Fruit fly (Drosophila melanogaster): Measurements from ENCODE around the gene Obp69a.
A peak's percentile ranks its signal among the peaks of the same experiment; 100 is the strongest.

Gene Obp69a

DNA sequence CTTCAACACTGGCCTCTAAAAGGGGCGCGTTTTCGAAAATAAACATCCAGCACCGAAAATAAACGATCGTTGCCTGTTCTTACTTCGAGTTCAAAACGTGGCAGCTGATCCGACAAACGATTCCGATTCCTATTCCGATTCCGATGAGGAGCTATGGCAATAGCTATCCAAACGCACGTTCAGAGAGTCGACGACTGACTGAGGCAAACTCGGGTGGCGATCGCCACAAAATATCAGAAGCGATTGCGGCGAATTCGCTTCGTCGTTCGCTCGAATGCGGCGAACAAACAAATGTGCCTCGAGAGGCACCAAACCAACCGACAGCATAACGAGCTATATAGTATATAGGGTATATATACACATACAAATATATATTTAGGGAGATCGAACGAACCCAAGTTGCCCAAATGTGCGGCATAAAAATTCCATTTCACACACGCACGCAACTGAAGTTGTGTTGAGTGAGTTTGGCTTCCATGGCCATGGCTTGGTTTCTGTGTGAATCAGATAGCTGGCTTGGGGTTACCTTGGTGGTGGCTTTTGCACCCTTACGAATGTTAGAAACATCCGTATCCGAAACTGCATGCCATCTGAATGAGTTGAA is 4.6 kb upstream of the Obp69a start, which contains the start of gene Ncc69 (continued):
- TF ChIP-seq sug (tag; optimal IDR thresholded peaks at IDR 0.05), result peak; percentile 36
- TF ChIP-seq CG2120 (GFP tag; optimal IDR thresholded peaks at IDR 0.05), result no peak
- TF ChIP-seq Ets97D (GFP tag; optimal IDR thresholded peaks at IDR 0.05), result no peak
- peak; percentile 6 for TF ChIP-seq BtbVII (GFP tag; optimal IDR thresholded peaks at IDR 0.05)
- no peak for TF ChIP-seq fd64A (GFP tag; optimal IDR thresholded peaks at IDR 0.05)
- TF ChIP-seq CG6854 (GFP tag; optimal IDR thresholded peaks at IDR 0.05), result peak; percentile 16
- TF ChIP-seq unc-4 (GFP tag; IDR thresholded peaks at IDR 0.05; ENCODE audit: partially characterized antibody), result 0 out of 2 replicates have a peak, but pooled peaks have one; percentile 22
- TF ChIP-seq Sry-δ (GFP tag; optimal IDR thresholded peaks at IDR 0.05), result no peak
- TF ChIP-seq Med (GFP tag), result peak; percentile 83
- peak in 1 of 2 experiments; percentile 12 for TF ChIP-seq insv (GFP tag; optimal IDR thresholded peaks at IDR 0.05)
- peak; percentile 64 for TF ChIP-seq CG42726 (GFP tag; IDR thresholded peaks at IDR 0.05; ENCODE audit: partially characterized antibody)
- peak; percentile 37 for TF ChIP-seq kah (GFP tag; optimal IDR thresholded peaks at IDR 0.05)
- no peak for TF ChIP-seq gt (GFP tag; IDR thresholded peaks at IDR 0.05)
- TF ChIP-seq NK7.1 (GFP tag; optimal IDR thresholded peaks at IDR 0.05), result no peak
- TF ChIP-seq Blimp-1 (GFP tag; optimal IDR thresholded peaks at IDR 0.05), result no peak
- 0 out of 3 replicates have a peak, but pooled peaks have one; percentile 44 for TF ChIP-seq CG7963 (GFP tag; IDR thresholded peaks at IDR 0.05; ENCODE audit: partially characterized antibody)
- peak; percentile 54 for TF ChIP-seq CG10543 (GFP tag; optimal IDR thresholded peaks at IDR 0.05)
- TF ChIP-seq trem (tag; optimal IDR thresholded peaks at IDR 0.05), result no peak
- TF ChIP-seq CG3995 (GFP tag; optimal IDR thresholded peaks at IDR 0.05), result no peak
- TF ChIP-seq CG4360 (GFP tag; IDR thresholded peaks at IDR 0.05), result peak; percentile 32; the same call in 1 of the 2 replicates
- TF ChIP-seq CG12071 (GFP tag; optimal IDR thresholded peaks at IDR 0.05), result no peak
- peak; percentile 42; the same call in 2 of the 3 replicates for TF ChIP-seq ci (GFP tag; IDR thresholded peaks at IDR 0.05)
- no peak for TF ChIP-seq dysf (GFP tag; IDR thresholded peaks at IDR 0.05)
- no peak for TF ChIP-seq CG6254 (GFP tag; optimal IDR thresholded peaks at IDR 0.05)
- no peak for TF ChIP-seq Spps (tag; optimal IDR thresholded peaks at IDR 0.05)
- TF ChIP-seq CG17568 (GFP tag; optimal IDR thresholded peaks at IDR 0.05), result peak; percentile 20
- TF ChIP-seq CG4854 (GFP tag; optimal IDR thresholded peaks at IDR 0.05), result no peak
- TF ChIP-seq pita (GFP tag; optimal IDR thresholded peaks at IDR 0.05), result no peak
- TF ChIP-seq Sox102F (GFP tag; optimal IDR thresholded peaks at IDR 0.05), result no peak
- peak; percentile 79 for TF ChIP-seq z (GFP tag; IDR thresholded peaks at IDR 0.05)
- TF ChIP-seq CG6813 (GFP tag; optimal IDR thresholded peaks at IDR 0.05), result no peak
- peak; percentile 20; the same call in 1 of the 2 replicates for TF ChIP-seq slbo (GFP tag; IDR thresholded peaks at IDR 0.05)
- peak; percentile 25; the same call in 1 of the 3 replicates for TF ChIP-seq CG6175 (GFP tag; IDR thresholded peaks at IDR 0.05)
- peak; percentile 35 for TF ChIP-seq CG17328 (GFP tag; IDR thresholded peaks at IDR 0.05)
- TF ChIP-seq sna (GFP tag; IDR thresholded peaks at IDR 0.05; ENCODE audit: partially characterized antibody), result 0 out of 2 replicates have a peak, but pooled peaks have one; percentile 31
- no peak for TF ChIP-seq CG6765 (GFP tag; optimal IDR thresholded peaks at IDR 0.05)
- TF ChIP-seq Jarid2 (GFP tag; optimal IDR thresholded peaks at IDR 0.05), result peak; percentile 91
- no peak for TF ChIP-seq CrebB (tag; optimal IDR thresholded peaks at IDR 0.05)
- peak; percentile 31 for TF ChIP-seq B-H2 (GFP tag; optimal IDR thresholded peaks at IDR 0.05)
- TF ChIP-seq grau (tag; optimal IDR thresholded peaks at IDR 0.05), result peak; percentile 5
- peak; percentile 12 for TF ChIP-seq CG15601 (tag; optimal IDR thresholded peaks at IDR 0.05)
- no peak for TF ChIP-seq CG7271 (tag; optimal IDR thresholded peaks at IDR 0.05)
- no peak for TF ChIP-seq Myb (GFP tag; optimal IDR thresholded peaks at IDR 0.05)
- peak; percentile 47 for TF ChIP-seq vvl (GFP tag; IDR thresholded peaks at IDR 0.05)
- TF ChIP-seq CG18619 (GFP tag; optimal IDR thresholded peaks at IDR 0.05), result no peak
- TF ChIP-seq chinmo (GFP tag; IDR thresholded peaks at IDR 0.05; ENCODE audit: partially characterized antibody), result peak; percentile 89; the same call in 2 of the 4 replicates
- peak; percentile 30 for TF ChIP-seq nom (GFP tag; optimal IDR thresholded peaks at IDR 0.05)
- no peak for TF ChIP-seq CG11085 (GFP tag; IDR thresholded peaks at IDR 0.05)
